Worm (Caenorhabditis elegans): Measurements from ENCODE around the gene E04F6.9.

The E04F6.9 gene

DNA sequence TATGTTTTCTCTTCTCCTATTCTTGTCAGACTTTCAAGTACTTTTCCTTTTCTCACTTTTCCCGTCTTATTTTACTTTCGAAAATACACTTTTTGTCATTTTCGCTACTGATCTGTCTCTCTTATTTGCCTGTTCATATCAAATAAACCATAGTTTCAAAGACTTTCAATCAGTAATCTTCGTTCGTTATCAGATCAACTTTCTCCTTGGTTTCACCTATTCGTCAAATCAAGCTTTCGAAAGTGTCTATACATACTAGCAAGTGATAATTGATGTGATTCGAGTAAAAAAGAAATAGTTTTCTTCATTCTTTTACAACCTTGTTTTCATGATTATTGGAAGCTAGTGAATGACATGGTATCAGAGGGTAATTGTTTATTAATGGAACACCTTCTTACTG, 30.8 kb upstream of the E04F6.9 start:
- TF ChIP-seq blmp-1 (tag; optimal IDR thresholded peaks at IDR 0.05) (peak; percentile 92), efl-3 (GFP tag; optimal IDR thresholded peaks at IDR 0.05) (no peak)

DNA sequence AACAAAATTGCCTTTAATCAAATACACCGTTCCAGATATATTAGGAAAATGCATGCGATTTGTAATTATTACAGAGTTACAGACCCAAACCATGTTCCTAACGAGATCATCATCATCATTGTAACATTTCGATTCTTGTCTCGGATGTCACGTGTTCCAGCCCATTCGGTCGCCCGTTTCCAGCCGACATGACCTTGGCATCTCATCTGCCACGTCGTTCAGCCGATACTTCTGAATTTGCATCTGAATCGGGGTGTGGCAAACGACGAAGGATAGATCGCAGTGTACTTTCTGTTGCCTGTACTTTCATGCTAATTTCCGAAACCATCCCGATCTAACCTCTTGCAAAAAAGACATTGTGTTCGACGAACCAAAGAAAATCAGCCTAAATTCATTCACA, 27.7 kb upstream of the E04F6.9 start:
- TF ChIP-seq lin-13 (GFP tag; optimal IDR thresholded peaks at IDR 0.05): no peak
- TF ChIP-seq lin-14 (GFP tag; optimal IDR thresholded peaks at IDR 0.05): peak; percentile 13
- TF ChIP-seq nhr-85 (tag): peak; percentile 56
- TF ChIP-seq nhr-71 (tag; optimal IDR thresholded peaks at IDR 0.05): no peak

- peak; percentile 31 for TF ChIP-seq lin-14 (GFP tag; optimal IDR thresholded peaks at IDR 0.05)
- no peak for TF ChIP-seq blmp-1 (tag; optimal IDR thresholded peaks at IDR 0.05)
- no peak for TF ChIP-seq ceh-90 (tag; optimal IDR thresholded peaks at IDR 0.05)
- TF ChIP-seq efl-1 (optimal IDR thresholded peaks at IDR 0.05): no peak
- TF ChIP-seq efl-1 (GFP tag; optimal IDR thresholded peaks at IDR 0.05 in 1 of 2): peak in 1 of 2 experiments; percentile 52
- peak; percentile 60 for TF ChIP-seq nhr-85 (tag)
These were observed 26.8 kb upstream of the E04F6.9 start for ce11 chrII:7238791-7239190.

- TF ChIP-seq elt-2 (tag; optimal IDR thresholded peaks at IDR 0.05) (peak; percentile 95), efl-1 (optimal IDR thresholded peaks at IDR 0.05) (no peak), efl-1 (GFP tag; optimal IDR thresholded peaks at IDR 0.05 in 1 of 2) (peak in 1 of 2 experiments; percentile 87), pag-3 (tag; optimal IDR thresholded peaks at IDR 0.05; ENCODE audit: borderline replicate concordance, insufficient read depth) (no peak), grh-1 (GFP tag; IDR thresholded peaks at IDR 0.05) (no peak), sptf-1 (tag; optimal IDR thresholded peaks at IDR 0.05) (no peak), C16A3.4 (tag; optimal IDR thresholded peaks at IDR 0.05) (no peak), snpc-4 (tag; optimal IDR thresholded peaks at IDR 0.05) (no peak), mep-1 (tag; optimal IDR thresholded peaks at IDR 0.05) (no peak), nhr-20 (tag; optimal IDR thresholded peaks at IDR 0.05) (peak; percentile 23), lsy-2 (tag; optimal IDR thresholded peaks at IDR 0.05) (no peak), fkh-8 (tag; optimal IDR thresholded peaks at IDR 0.05) (no peak), ceh-90 (tag; optimal IDR thresholded peaks at IDR 0.05) (no peak), tlp-1 (tag; optimal IDR thresholded peaks at IDR 0.05) (no peak), rnt-1 (tag; optimal IDR thresholded peaks at IDR 0.05) (no peak), lin-14 (GFP tag; optimal IDR thresholded peaks at IDR 0.05) (no peak), pax-3 (tag; optimal IDR thresholded peaks at IDR 0.05) (no peak), mdl-1 (tag; optimal IDR thresholded peaks at IDR 0.05) (peak in 1 of 2 experiments; percentile 2), nhr-11 (tag; optimal IDR thresholded peaks at IDR 0.05) (no peak), lin-35 (GFP tag; optimal IDR thresholded peaks at IDR 0.05) (peak in 1 of 2 experiments; percentile 53), Y116A8C.19 (tag; optimal IDR thresholded peaks at IDR 0.05; ENCODE audit: borderline replicate concordance) (no peak), nhr-71 (tag; optimal IDR thresholded peaks at IDR 0.05) (peak; percentile 16), fkh-10 (GFP tag; optimal IDR thresholded peaks at IDR 0.05) (no peak), nhr-47 (tag; optimal IDR thresholded peaks at IDR 0.05) (no peak), nhr-19 (GFP tag; conservative IDR thresholded peaks at IDR 0.05) (peak; percentile 68), dpl-1 (GFP tag; optimal IDR thresholded peaks at IDR 0.05) (no peak), swsn-7 (tag; optimal IDR thresholded peaks at IDR 0.05) (no peak), lin-39 (tag; optimal IDR thresholded peaks at IDR 0.05) (no peak), unc-98 (GFP tag; IDR thresholded peaks at IDR 0.05) (no peak), aly-2 (tag; optimal IDR thresholded peaks at IDR 0.05) (no peak), unc-86 (tag; optimal IDR thresholded peaks at IDR 0.05) (no peak)
These were observed 26.3 kb upstream of the E04F6.9 start, which contains the start of gene aqp-1 for ce11 chrII:7238248-7238647. Gene aqp-1 (minus strand): TSS chrII:7238349.

ce11 chrII:7236937-7237336, 25.0 kb upstream of the E04F6.9 start:
- TF ChIP-seq unc-98 (GFP tag; IDR thresholded peaks at IDR 0.05) (no peak), elt-2 (tag; optimal IDR thresholded peaks at IDR 0.05) (peak; percentile 8), ama-1 (optimal IDR thresholded peaks at IDR 0.05) (no peak), nhr-71 (tag; optimal IDR thresholded peaks at IDR 0.05) (peak; percentile 2), lir-3 (tag; optimal IDR thresholded peaks at IDR 0.05; ENCODE audit: poor library complexity) (no peak), alr-1 (tag; optimal IDR thresholded peaks at IDR 0.05; ENCODE audit: borderline replicate concordance) (no peak), fkh-8 (tag; optimal IDR thresholded peaks at IDR 0.05) (no peak), zag-1 (tag; optimal IDR thresholded peaks at IDR 0.05) (no peak), lin-35 (GFP tag; optimal IDR thresholded peaks at IDR 0.05) (peak in 1 of 2 experiments; percentile 17), nhr-84 (tag; optimal IDR thresholded peaks at IDR 0.05) (no peak), snpc-4 (tag; optimal IDR thresholded peaks at IDR 0.05) (no peak), unc-130 (tag; optimal IDR thresholded peaks at IDR 0.05) (no peak), ceh-63 (GFP tag; optimal IDR thresholded peaks at IDR 0.05) (no peak), nhr-12 (tag; optimal IDR thresholded peaks at IDR 0.05) (no peak), xbp-1 (tag; optimal IDR thresholded peaks at IDR 0.05) (no peak), lin-13 (GFP tag; optimal IDR thresholded peaks at IDR 0.05) (no peak), unc-30 (tag; optimal IDR thresholded peaks at IDR 0.05) (no peak), sox-4 (tag; optimal IDR thresholded peaks at IDR 0.05) (no peak), efl-1 (optimal IDR thresholded peaks at IDR 0.05) (no peak), efl-1 (GFP tag; optimal IDR thresholded peaks at IDR 0.05 in 1 of 2) (peak in 1 of 2 experiments; percentile 33)
